Worm (Caenorhabditis elegans) whole organism, L1 larva: ENCODE results near the gene sorf-1.

Experiments
- C16A3.4 ChIP-seq: fragments of 150-350 bp; optimal IDR thresholded peaks from 2 replicates; lab custom pipeline; 2014; ENCODE audit warnings: missing biosample characterization, missing genetic modification characterization
- F16B12.6 ChIP-seq: fragments of 150-350 bp; optimal IDR thresholded peaks from 2 replicates; lab custom pipeline; 2014; ENCODE audit warnings: missing biosample characterization, missing genetic modification characterization
- aha-1 ChIP-seq: fragments of 150-350 bp; optimal IDR thresholded peaks from 2 replicates; lab custom pipeline; 2014; ENCODE audit warnings: missing biosample characterization, missing genetic modification characterization
- alr-1 ChIP-seq: fragments of 200-800 bp; sonication (Bioruptor generic); optimal IDR thresholded peaks from 2 replicates; lab custom pipeline; 2018; ENCODE audit warnings: borderline replicate concordance, mild to moderate bottlenecking, missing genetic modification characterization, missing compliant biosample characterization
- ama-1 ChIP-seq: fragments of 150-350 bp; optimal IDR thresholded peaks from 2 replicates; lab custom pipeline; 2014
- ceh-63 ChIP-seq: fragments of 200-800 bp; sonication (Bioruptor generic); optimal IDR thresholded peaks from 2 replicates; lab custom pipeline; 2018; ENCODE audit warnings: mild to moderate bottlenecking, missing genetic modification characterization, missing compliant biosample characterization
- ceh-8 ChIP-seq: fragments of 200-800 bp; sonication (Bioruptor generic); optimal IDR thresholded peaks from 2 replicates; lab custom pipeline; 2018; ENCODE audit warnings: mild to moderate bottlenecking, missing genetic modification characterization, moderate library complexity, missing compliant biosample characterization
- ces-1 ChIP-seq: fragments of 150-350 bp; optimal IDR thresholded peaks from 2 replicates; lab custom pipeline; 2014; ENCODE audit warnings: missing biosample characterization, missing genetic modification reagents, missing genetic modification characterization
- dsc-1 ChIP-seq: sonication (generic microtip); optimal IDR thresholded peaks from 2 replicates; lab custom pipeline; 2016; ENCODE audit warnings: mild to moderate bottlenecking, missing genetic modification characterization, missing compliant biosample characterization
- efl-1 ChIP-seq, 4 experiments: fragments of 150-350 bp; optimal IDR thresholded peaks in 3 of 4; peaks in 1 of 4; 1 replicate in 1 of 4; 2 replicates in 3 of 4; lab custom pipeline; 2014; ENCODE audit warnings: missing biosample characterization in 2 of 4, missing genetic modification characterization in 2 of 4, missing genetic modification reagents in 2 of 4
- egl-13 ChIP-seq: sonication (generic microtip); optimal IDR thresholded peaks from 2 replicates; lab custom pipeline; 2016; ENCODE audit warnings: missing genotype, missing genetic modification reagents, missing genetic modification characterization, missing compliant biosample characterization
- elt-3 ChIP-seq, 6 experiments: fragments of 150-350 bp in 1 of 6; sonication (generic microtip); optimal IDR thresholded peaks; 2 replicates each; lab custom pipeline; 2017 to 2018; ENCODE audit warnings: missing biosample characterization in 6 of 6, missing genetic modification characterization in 6 of 6, inconsistent platforms in 1 of 6
- ets-5 ChIP-seq: fragments of 200-800 bp; sonication (Bioruptor generic); IDR thresholded peaks from 2 replicates; pipeline ENCODE4 v1.3.6; 2022; ENCODE audit warnings: missing genetic modification characterization, missing compliant biosample characterization
- fkh-8 ChIP-seq: sonication (generic microtip); optimal IDR thresholded peaks from 2 replicates; lab custom pipeline; 2016; ENCODE audit warnings: mild to moderate bottlenecking, missing genetic modification characterization, missing compliant biosample characterization
- hlh-4 ChIP-seq: sonication (generic microtip); optimal IDR thresholded peaks from 2 replicates; lab custom pipeline; 2016; ENCODE audit warnings: mild to moderate bottlenecking, missing genetic modification characterization, missing compliant biosample characterization
- hpl-2 ChIP-seq: fragments of 150-350 bp; optimal IDR thresholded peaks from 2 replicates; lab custom pipeline; 2014; ENCODE audit warnings: missing biosample characterization, missing genetic modification reagents, missing genetic modification characterization
- lin-14 ChIP-seq: fragments of 200-800 bp; sonication (Bioruptor generic); optimal IDR thresholded peaks from 2 replicates; lab custom pipeline; 2018; ENCODE audit warnings: mild to moderate bottlenecking, missing genetic modification characterization, moderate library complexity, missing compliant biosample characterization
- lin-35 ChIP-seq, 2 experiments: fragments of 150-350 bp; optimal IDR thresholded peaks; 2 replicates each; lab custom pipeline; 2014; ENCODE audit warnings: missing biosample characterization in 2 of 2, missing genetic modification characterization in 2 of 2, missing genetic modification reagents in 2 of 2
- lir-3 ChIP-seq: sonication (generic microtip); optimal IDR thresholded peaks from 2 replicates; lab custom pipeline; 2016; ENCODE audit warnings: mild to moderate bottlenecking, missing genetic modification characterization, moderate library complexity, missing compliant biosample characterization; ENCODE audit not compliant: poor library complexity
- lsy-2 ChIP-seq, 2 experiments: fragments of 150-350 bp; optimal IDR thresholded peaks; 2 replicates each; lab custom pipeline; 2014; ENCODE audit warnings: missing biosample characterization in 2 of 2, missing genetic modification characterization in 2 of 2
- mef-2 ChIP-seq: fragments of 150-350 bp; optimal IDR thresholded peaks from 2 replicates; lab custom pipeline; 2014; ENCODE audit warnings: missing biosample characterization, missing genetic modification characterization
- mep-1 ChIP-seq: fragments of 150-350 bp; optimal IDR thresholded peaks from 2 replicates; lab custom pipeline; 2014; ENCODE audit warnings: missing biosample characterization, missing genetic modification characterization
- nhr-12 ChIP-seq: sonication (generic microtip); optimal IDR thresholded peaks from 2 replicates; lab custom pipeline; 2017; ENCODE audit warnings: missing biosample characterization, missing genetic modification characterization
- nhr-19 ChIP-seq: fragments of 200-800 bp; sonication (Bioruptor generic); conservative IDR thresholded peaks from 2 replicates; pipeline ENCODE4 v1.3.6; 2022; ENCODE audit warnings: missing genetic modification characterization, missing compliant biosample characterization
- nhr-20 ChIP-seq: sonication (generic microtip); optimal IDR thresholded peaks from 2 replicates; lab custom pipeline; 2016; ENCODE audit warnings: mild to moderate bottlenecking, missing genetic modification characterization, missing compliant biosample characterization
- nhr-28 ChIP-seq: fragments of 150-350 bp; optimal IDR thresholded peaks from 2 replicates; lab custom pipeline; 2014; ENCODE audit warnings: missing biosample characterization, missing genetic modification characterization
- nhr-47 ChIP-seq: sonication (generic microtip); optimal IDR thresholded peaks from 2 replicates; lab custom pipeline; 2016; ENCODE audit warnings: mild to moderate bottlenecking, missing genetic modification characterization, moderate library complexity, missing compliant biosample characterization
- nhr-71 ChIP-seq: sonication (generic microtip); optimal IDR thresholded peaks from 2 replicates; lab custom pipeline; 2016; ENCODE audit warnings: mild to moderate bottlenecking, missing genetic modification characterization, moderate library complexity, missing compliant biosample characterization
- nhr-76 ChIP-seq: sonication (generic microtip); optimal IDR thresholded peaks from 2 replicates; lab custom pipeline; 2017; ENCODE audit warnings: missing biosample characterization, missing genetic modification characterization
- nhr-77 ChIP-seq: fragments of 150-350 bp; optimal IDR thresholded peaks from 2 replicates; lab custom pipeline; 2014; ENCODE audit warnings: missing biosample characterization, missing genetic modification characterization
- nhr-90 ChIP-seq: sonication (generic microtip); optimal IDR thresholded peaks from 2 replicates; lab custom pipeline; 2016; ENCODE audit warnings: mild to moderate bottlenecking, missing genetic modification characterization, missing compliant biosample characterization; ENCODE audit not compliant: poor library complexity
- rnt-1 ChIP-seq: sonication (generic microtip); optimal IDR thresholded peaks from 2 replicates; lab custom pipeline; 2016; ENCODE audit warnings: mild to moderate bottlenecking, missing genetic modification characterization, moderate library complexity, missing compliant biosample characterization
- skn-1 ChIP-seq: fragments of 150-350 bp; optimal IDR thresholded peaks from 2 replicates; lab custom pipeline; 2014; ENCODE audit warnings: missing biosample characterization, missing genetic modification characterization
- snu-23 ChIP-seq: sonication (generic microtip); optimal IDR thresholded peaks from 2 replicates; lab custom pipeline; 2016; ENCODE audit warnings: missing genetic modification characterization, missing compliant biosample characterization
- sox-4 ChIP-seq: sonication (generic microtip); optimal IDR thresholded peaks from 2 replicates; lab custom pipeline; 2016; ENCODE audit warnings: missing genetic modification characterization, missing compliant biosample characterization
- sptf-1 ChIP-seq: fragments of 150-350 bp; optimal IDR thresholded peaks from 2 replicates; lab custom pipeline; 2014; ENCODE audit warnings: missing biosample characterization, missing genetic modification characterization
- unc-130 ChIP-seq: fragments of 150-350 bp; optimal IDR thresholded peaks from 2 replicates; lab custom pipeline; 2017; ENCODE audit warnings: missing biosample characterization, missing genetic modification characterization, inconsistent platforms
- unc-86 ChIP-seq: sonication (generic microtip); optimal IDR thresholded peaks from 2 replicates; lab custom pipeline; 2016; ENCODE audit warnings: missing genetic modification characterization, missing compliant biosample characterization
- unc-98 ChIP-seq: fragments of 200-800 bp; sonication (Bioruptor generic); IDR thresholded peaks from 2 replicates; pipeline ENCODE4 v1.3.6; 2022; ENCODE audit warnings: missing genetic modification characterization, missing compliant biosample characterization
- zip-4 ChIP-seq: fragments of 200-800 bp; sonication (Bioruptor generic); optimal IDR thresholded peaks from 2 replicates; lab custom pipeline; 2018; ENCODE audit warnings: mild to moderate bottlenecking, missing genetic modification characterization, moderate library complexity, missing compliant biosample characterization

Gene sorf-1

DNA sequence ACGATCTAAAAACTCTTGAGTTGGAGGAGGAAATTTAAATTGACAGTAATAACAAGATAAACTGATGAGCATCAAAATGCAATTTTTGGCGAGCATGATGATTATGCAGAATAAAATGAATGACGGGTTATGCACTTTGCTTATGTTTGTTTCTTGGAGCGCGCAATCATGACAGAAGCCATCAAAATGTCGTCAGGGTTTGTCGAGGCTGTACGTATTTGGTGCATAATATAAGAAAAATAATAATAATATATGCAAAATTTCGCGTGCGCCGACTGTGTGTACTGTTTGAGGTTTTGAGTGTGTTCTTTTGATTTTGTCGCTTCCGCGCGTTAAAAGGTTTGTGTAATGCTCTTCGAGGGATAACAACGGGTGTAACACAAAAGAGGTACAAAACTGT, 28.7 kb downstream of the sorf-1 start, which contains the start of gene nspg-4:
TSS of gene nspg-4 (minus strand) at position 101 of the 400 bp plus-strand sequence.
- no peak for TF ChIP-seq lin-35 (GFP tag; optimal IDR thresholded peaks at IDR 0.05; lab: Kevin White, UChicago)
- no peak for TF ChIP-seq nhr-28 (tag; lab: Kevin White, UChicago)
- TF ChIP-seq sox-4 (tag; lab: Kevin White, UChicago), result no peak
- no peak for TF ChIP-seq ceh-63 (GFP tag; lab: Kevin White, UChicago)
- no peak for TF ChIP-seq elt-3 (tag; optimal IDR thresholded peaks at IDR 0.05; lab: Kevin White, UChicago)
- TF ChIP-seq zip-4 (GFP tag; lab: Kevin White, UChicago), result no peak
- no peak for TF ChIP-seq aha-1 (tag; lab: Kevin White, UChicago)
- no peak for TF ChIP-seq alr-1 (tag; lab: Kevin White, UChicago)
- no peak for TF ChIP-seq hpl-2 (GFP tag; lab: Kevin White, UChicago)
- no peak for TF ChIP-seq egl-13 (tag; lab: Kevin White, UChicago)
- no peak for TF ChIP-seq fkh-8 (tag; lab: Kevin White, UChicago)
- no peak for TF ChIP-seq ets-5 (GFP tag; lab: Robert Waterston, UW)
- no peak for TF ChIP-seq lir-3 (tag; lab: Kevin White, UChicago)
- no peak for TF ChIP-seq F16B12.6 (tag; lab: Kevin White, UChicago)

ce11 chrX:3347904-3348441, 31.1 kb downstream of the sorf-1 start, which contains the start of gene ZK816.3:
Gene ZK816.3, plus strand, starts transcription at chrX:3348391.
- TF ChIP-seq ces-1 (GFP tag; lab: Kevin White, UChicago) (no peak), lin-14 (GFP tag; lab: Kevin White, UChicago) (peak; percentile 36), ceh-8 (GFP tag; lab: Kevin White, UChicago) (no peak), lin-35 (GFP tag; optimal IDR thresholded peaks at IDR 0.05; lab: Kevin White, UChicago) (peak in 1 of 2 experiments; percentile 41), hlh-4 (tag; lab: Kevin White, UChicago) (no peak), nhr-12 (tag; lab: Kevin White, UChicago) (no peak), efl-1 (optimal IDR thresholded peaks at IDR 0.05; lab: Kevin White, UChicago) (no peak), efl-1 (GFP tag; optimal IDR thresholded peaks at IDR 0.05 in 1 of 2; lab: Kevin White, UChicago) (no peak), lsy-2 (tag; optimal IDR thresholded peaks at IDR 0.05; lab: Kevin White, UChicago) (peak in 1 of 2 experiments; percentile 27), mep-1 (tag; lab: Kevin White, UChicago) (peak; percentile 38), sptf-1 (tag; lab: Kevin White, UChicago) (no peak), snu-23 (GFP tag; lab: Kevin White, UChicago) (peak; percentile 58), unc-98 (no peak), nhr-19 (GFP tag; lab: Robert Waterston, UW) (peak; percentile 30; the same call in 1 of the 2 replicates), ama-1 (no peak), sox-4 (tag; lab: Kevin White, UChicago) (no peak), nhr-90 (peak; percentile 63), mef-2 (tag; lab: Kevin White, UChicago) (no peak), rnt-1 (tag; lab: Kevin White, UChicago) (peak; percentile 64), elt-3 (tag; optimal IDR thresholded peaks at IDR 0.05; lab: Kevin White, UChicago) (peak in 1 of 6 experiments; percentile 2), skn-1 (tag; lab: Kevin White, UChicago) (peak; percentile 46), unc-86 (tag; lab: Kevin White, UChicago) (no peak), dsc-1 (tag; lab: Kevin White, UChicago) (no peak), C16A3.4 (tag; lab: Kevin White, UChicago) (peak; percentile 23), nhr-47 (tag; lab: Kevin White, UChicago) (peak; percentile 41), nhr-71 (tag; lab: Kevin White, UChicago) (peak; percentile 36), unc-130 (peak; percentile 9), nhr-28 (tag; lab: Kevin White, UChicago) (no peak), nhr-20 (peak; percentile 41), nhr-76 (no peak), nhr-77 (tag; lab: Kevin White, UChicago) (no peak)
